Worm (Caenorhabditis elegans) whole organism, L2 larva: ENCODE data around the gene Y60A3A.16.

Experiments
- C34F6.9 ChIP-seq: fragments of 150-350 bp; optimal IDR thresholded peaks from 2 replicates; lab custom pipeline; 2014; ENCODE audit warnings: missing biosample characterization, missing genetic modification characterization
- F13H6.1 ChIP-seq: sonication (generic microtip); optimal IDR thresholded peaks from 2 replicates; lab custom pipeline; 2016; ENCODE audit warnings: missing genetic modification characterization, missing compliant biosample characterization
- R02D3.7 ChIP-seq: fragments of 150-350 bp; optimal IDR thresholded peaks from 2 replicates; lab custom pipeline; 2014; ENCODE audit warnings: missing biosample characterization, missing genetic modification characterization
- Y55F3AM.14 ChIP-seq: fragments of 200-800 bp; sonication (Bioruptor generic); optimal IDR thresholded peaks from 2 replicates; lab custom pipeline; 2018; ENCODE audit warnings: mild to moderate bottlenecking, missing genetic modification characterization, missing compliant biosample characterization
- alr-1 ChIP-seq: fragments of 150-350 bp; optimal IDR thresholded peaks from 2 replicates; lab custom pipeline; 2014; ENCODE audit warnings: missing biosample characterization, missing genetic modification characterization
- blmp-1 ChIP-seq: sonication (generic microtip); optimal IDR thresholded peaks from 2 replicates; lab custom pipeline; 2017; ENCODE audit warnings: missing genetic modification characterization, mild to moderate bottlenecking, missing compliant biosample characterization, antibody characterized with exemption, moderate library complexity; ENCODE audit not compliant: insufficient read depth
- ceh-16 ChIP-seq: fragments of 150-350 bp; optimal IDR thresholded peaks from 2 replicates; lab custom pipeline; 2014; ENCODE audit warnings: missing biosample characterization, missing genetic modification characterization
- crh-2 ChIP-seq: sonication (generic microtip); optimal IDR thresholded peaks from 2 replicates; lab custom pipeline; 2017; ENCODE audit warnings: missing biosample characterization, missing genetic modification characterization
- dmd-4 ChIP-seq: sonication (generic microtip); optimal IDR thresholded peaks from 2 replicates; lab custom pipeline; 2017; ENCODE audit warnings: missing biosample characterization, missing genetic modification characterization
- egl-27 ChIP-seq: sonication (generic microtip); optimal IDR thresholded peaks from 3 replicates; lab custom pipeline; 2017; ENCODE audit warnings: missing biosample characterization, missing genetic modification reagents, missing genetic modification characterization
- elt-1 ChIP-seq: fragments of 150-350 bp; optimal IDR thresholded peaks from 2 replicates; lab custom pipeline; 2014; ENCODE audit warnings: missing biosample characterization, missing genetic modification characterization
- fos-1 ChIP-seq: fragments of 150-350 bp; optimal IDR thresholded peaks from 2 replicates; lab custom pipeline; 2014; ENCODE audit warnings: missing biosample characterization, missing genetic modification characterization
- gmeb-1 ChIP-seq: fragments of 150-350 bp; optimal IDR thresholded peaks from 2 replicates; lab custom pipeline; 2014; ENCODE audit warnings: missing biosample characterization, missing genetic modification characterization
- lin-11 ChIP-seq: fragments of 150-350 bp; sonication (generic microtip); optimal IDR thresholded peaks from 2 replicates; lab custom pipeline; 2014; ENCODE audit warnings: missing biosample characterization, missing genetic modification characterization, inconsistent platforms, mixed read lengths
- lin-13 ChIP-seq: fragments of 150-350 bp; optimal IDR thresholded peaks from 2 replicates; lab custom pipeline; 2014; ENCODE audit warnings: missing biosample characterization, missing genetic modification reagents, missing genetic modification characterization
- lsy-2 ChIP-seq, 2 experiments: fragments of 150-350 bp in 1 of 2; sonication (generic microtip) in 1 of 2; optimal IDR thresholded peaks; 2 replicates each; lab custom pipeline; 2014 to 2017; ENCODE audit warnings: missing biosample characterization in 2 of 2, missing genetic modification characterization in 2 of 2
- mab-5 ChIP-seq: fragments of 150-350 bp; optimal IDR thresholded peaks from 2 replicates; lab custom pipeline; 2014; ENCODE audit warnings: missing biosample characterization, missing genetic modification characterization
- mdl-1 ChIP-seq, 2 experiments: fragments of 150-350 bp in 1 of 2; sonication (generic microtip) in 1 of 2; optimal IDR thresholded peaks; 2 replicates each; lab custom pipeline; 2017; ENCODE audit warnings: missing biosample characterization in 2 of 2, missing genetic modification characterization in 2 of 2
- nhr-10 ChIP-seq: sonication (generic microtip); optimal IDR thresholded peaks from 2 replicates; lab custom pipeline; 2017; ENCODE audit warnings: missing biosample characterization, missing genetic modification characterization
- nhr-12 ChIP-seq: fragments of 150-350 bp; optimal IDR thresholded peaks from 2 replicates; lab custom pipeline; 2014; ENCODE audit warnings: missing biosample characterization, missing genetic modification characterization
- nhr-129 ChIP-seq: fragments of 150-350 bp; optimal IDR thresholded peaks from 2 replicates; lab custom pipeline; 2014; ENCODE audit warnings: missing biosample characterization, missing genetic modification characterization
- nhr-21 ChIP-seq: fragments of 150-350 bp; optimal IDR thresholded peaks from 2 replicates; lab custom pipeline; 2014; ENCODE audit warnings: missing biosample characterization, missing genetic modification characterization
- nhr-23 ChIP-seq: fragments of 150-350 bp; optimal IDR thresholded peaks from 2 replicates; lab custom pipeline; 2014; ENCODE audit warnings: missing biosample characterization, missing genetic modification reagents, missing genetic modification characterization
- nhr-237 ChIP-seq: fragments of 150-350 bp; optimal IDR thresholded peaks from 2 replicates; lab custom pipeline; 2014; ENCODE audit warnings: missing biosample characterization, missing genetic modification characterization
- nhr-25 ChIP-seq: fragments of 150-350 bp; sonication (generic microtip); optimal IDR thresholded peaks from 3 replicates; lab custom pipeline; 2014; ENCODE audit warnings: missing biosample characterization, missing genetic modification characterization
- nhr-6 ChIP-seq: fragments of 150-350 bp; optimal IDR thresholded peaks from 2 replicates; lab custom pipeline; 2014; ENCODE audit warnings: missing biosample characterization, missing genetic modification characterization
- nhr-77 ChIP-seq: fragments of 150-350 bp; optimal IDR thresholded peaks from 2 replicates; lab custom pipeline; 2014; ENCODE audit warnings: missing biosample characterization, missing genetic modification characterization
- peb-1 ChIP-seq: fragments of 150-350 bp; optimal IDR thresholded peaks from 2 replicates; lab custom pipeline; 2014; ENCODE audit warnings: missing biosample characterization, missing genetic modification characterization
- sem-4 ChIP-seq: fragments of 150-350 bp; optimal IDR thresholded peaks from 2 replicates; lab custom pipeline; 2014; ENCODE audit warnings: missing biosample characterization, missing genetic modification reagents, missing genetic modification characterization
- sma-9 ChIP-seq, 2 experiments: fragments of 150-350 bp in 1 of 2; sonication (generic microtip) in 1 of 2; optimal IDR thresholded peaks; 2 replicates each; lab custom pipeline; 2014 to 2016; ENCODE audit warnings: missing genetic modification characterization in 2 of 2, mild to moderate bottlenecking in 1 of 2, missing biosample characterization in 1 of 2, missing compliant biosample characterization in 1 of 2, missing genetic modification reagents in 1 of 2, moderate library complexity in 1 of 2
- snpc-4 ChIP-seq: fragments of 150-350 bp; optimal IDR thresholded peaks from 2 replicates; lab custom pipeline; 2014; ENCODE audit warnings: missing biosample characterization, missing genetic modification characterization
- unc-39 ChIP-seq: fragments of 150-350 bp; optimal IDR thresholded peaks from 2 replicates; lab custom pipeline; 2014; ENCODE audit warnings: missing biosample characterization, missing genetic modification characterization
- unc-55 ChIP-seq: fragments of 150-350 bp; sonication (generic microtip); optimal IDR thresholded peaks from 3 replicates; lab custom pipeline; 2014; ENCODE audit warnings: missing biosample characterization, missing genetic modification reagents, missing genetic modification characterization
- unc-62 ChIP-seq: fragments of 150-350 bp; optimal IDR thresholded peaks from 2 replicates; lab custom pipeline; 2014; ENCODE audit warnings: missing biosample characterization, missing genetic modification reagents, missing genetic modification characterization
- zag-1 ChIP-seq: fragments of 150-350 bp; optimal IDR thresholded peaks from 2 replicates; lab custom pipeline; 2014; ENCODE audit warnings: missing biosample characterization, missing genetic modification characterization
- ztf-1 ChIP-seq: fragments of 200-800 bp; sonication (Bioruptor generic); conservative IDR thresholded peaks from 2 replicates; pipeline ENCODE4 v1.3.6; 2022; ENCODE audit warnings: missing genetic modification characterization, missing compliant biosample characterization
- ztf-11 ChIP-seq: sonication (generic microtip); optimal IDR thresholded peaks from 2 replicates; lab custom pipeline; 2017; ENCODE audit warnings: missing biosample characterization, missing genetic modification characterization
- ztf-4 ChIP-seq: fragments of 150-350 bp; optimal IDR thresholded peaks from 2 replicates; lab custom pipeline; 2014; ENCODE audit warnings: missing biosample characterization, missing genetic modification characterization

Y60A3A.16 gene

ce11 chrV:19934223-19934622 lies 11.7 kb upstream of the Y60A3A.16 start, which contains the start of gene algn-7:
TSS of gene algn-7 (minus strand) at chrV:19934323.
- TF ChIP-seq lin-11 (tag; lab: Kevin White, UChicago) (no peak), elt-1 (no peak), sma-9 (GFP tag; optimal IDR thresholded peaks at IDR 0.05; lab: Kevin White, UChicago) (no peak), sma-9 (tag; optimal IDR thresholded peaks at IDR 0.05; lab: Kevin White, UChicago) (no peak), lsy-2 (tag; optimal IDR thresholded peaks at IDR 0.05; lab: Kevin White, UChicago) (no peak), unc-62 (no peak), egl-27 (tag; lab: Kevin White, UChicago) (no peak), unc-39 (tag; lab: Kevin White, UChicago) (no peak), dmd-4 (tag; lab: Kevin White, UChicago) (no peak), nhr-23 (no peak), peb-1 (tag; lab: Kevin White, UChicago) (no peak)
- TF ChIP-seq, all 48 proteins: peak for 0

- TF ChIP-seq nhr-25, result no peak
- no peak for TF ChIP-seq mdl-1 (tag; optimal IDR thresholded peaks at IDR 0.05; lab: Kevin White, UChicago)
- no peak for TF ChIP-seq Y55F3AM.14 (GFP tag; lab: Kevin White, UChicago)
- TF ChIP-seq zag-1 (tag; lab: Kevin White, UChicago), result no peak
- TF ChIP-seq unc-39 (tag; lab: Kevin White, UChicago), result no peak
- no peak for TF ChIP-seq nhr-6 (tag; lab: Kevin White, UChicago)
- no peak for TF ChIP-seq nhr-77 (tag; lab: Kevin White, UChicago)
- no peak for TF ChIP-seq nhr-21 (tag; lab: Kevin White, UChicago)
- TF ChIP-seq F13H6.1 (tag; lab: Kevin White, UChicago), result no peak
- no peak for TF ChIP-seq snpc-4
- no peak for TF ChIP-seq sem-4
- no peak for TF ChIP-seq nhr-237 (tag; lab: Kevin White, UChicago)
- TF ChIP-seq ztf-1, result no peak
- no peak for TF ChIP-seq lin-13 (GFP tag; lab: Kevin White, UChicago)
- TF ChIP-seq nhr-129 (tag; lab: Kevin White, UChicago), result no peak
- TF ChIP-seq, all 48 proteins: peak for 0
Observed at ce11 chrV:19923924-19924323, 1.4 kb upstream of the Y60A3A.16 start, which contains the start of gene skr-4. TSS of gene skr-4 (plus strand) at chrV:19924224.

- TF ChIP-seq gmeb-1 (tag; lab: Kevin White, UChicago) (no peak), dmd-4 (tag; lab: Kevin White, UChicago) (no peak), nhr-12 (tag; lab: Kevin White, UChicago) (no peak), alr-1 (tag; lab: Kevin White, UChicago) (no peak), fos-1 (tag; lab: Kevin White, UChicago) (no peak), crh-2 (tag; lab: Kevin White, UChicago) (no peak), blmp-1 (tag; lab: Kevin White, UChicago) (no peak), lin-13 (GFP tag; lab: Kevin White, UChicago) (no peak), nhr-10 (tag; lab: Kevin White, UChicago) (no peak), nhr-6 (tag; lab: Kevin White, UChicago) (no peak), ztf-4 (tag; lab: Kevin White, UChicago) (no peak), ztf-11 (no peak), mab-5 (tag; lab: Kevin White, UChicago) (no peak), elt-1 (no peak), lsy-2 (tag; optimal IDR thresholded peaks at IDR 0.05; lab: Kevin White, UChicago) (no peak), ceh-16 (tag; lab: Kevin White, UChicago) (no peak), snpc-4 (no peak)
- TF ChIP-seq, all 48 proteins: peak for 0
Observed at ce11 chrV:19915973-19916605, 6.4 kb downstream of the Y60A3A.16 start, which contains the start of the genes chk-2 and Y60A3A.19. TSS of gene chk-2 (minus strand) at chrV:19916023. TSS of gene Y60A3A.19 (plus strand) at chrV:19916555.

ce11 chrV:19908854-19909253 lies 13.7 kb downstream of the Y60A3A.16 start:
- TF ChIP-seq lsy-2 (tag; optimal IDR thresholded peaks at IDR 0.05; lab: Kevin White, UChicago) (peak; percentile 34 to 39), C34F6.9 (tag; lab: Kevin White, UChicago) (peak; percentile 11), R02D3.7 (tag; lab: Kevin White, UChicago) (no peak), nhr-21 (tag; lab: Kevin White, UChicago) (no peak), unc-55 (GFP tag; lab: Kevin White, UChicago) (peak; percentile 29), crh-2 (tag; lab: Kevin White, UChicago) (peak; percentile 21)
